Worm (Caenorhabditis elegans): ENCODE results near the gene C07E3.10.

DNA sequence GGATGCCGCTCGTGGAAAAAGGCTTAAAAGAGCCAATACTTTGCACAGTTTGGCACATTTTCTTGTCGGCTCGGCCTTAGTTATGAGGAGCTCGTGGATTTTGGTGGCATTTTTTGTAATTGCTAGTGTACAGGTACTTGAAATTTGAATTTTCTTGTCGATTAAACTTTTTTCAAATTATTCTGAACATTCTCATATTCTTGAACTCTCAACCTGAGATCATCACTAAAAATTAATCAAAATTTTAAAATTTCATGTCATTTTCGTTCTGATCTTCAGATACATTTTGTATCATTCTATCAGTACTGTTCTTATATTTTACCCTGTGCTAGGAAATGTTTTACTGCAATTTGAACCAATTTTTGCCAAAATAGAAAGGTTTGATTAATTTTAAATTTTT is 24.8 kb upstream of the C07E3.10 start, which contains the start of gene idpp-4:
- TF ChIP-seq ztf-4 (tag; optimal IDR thresholded peaks at IDR 0.05) (no peak), lsy-2 (tag; optimal IDR thresholded peaks at IDR 0.05) (no peak), snpc-4 (tag; optimal IDR thresholded peaks at IDR 0.05) (no peak)
